Worm (Caenorhabditis elegans): ENCODE results near the gene col-94.

DNA sequence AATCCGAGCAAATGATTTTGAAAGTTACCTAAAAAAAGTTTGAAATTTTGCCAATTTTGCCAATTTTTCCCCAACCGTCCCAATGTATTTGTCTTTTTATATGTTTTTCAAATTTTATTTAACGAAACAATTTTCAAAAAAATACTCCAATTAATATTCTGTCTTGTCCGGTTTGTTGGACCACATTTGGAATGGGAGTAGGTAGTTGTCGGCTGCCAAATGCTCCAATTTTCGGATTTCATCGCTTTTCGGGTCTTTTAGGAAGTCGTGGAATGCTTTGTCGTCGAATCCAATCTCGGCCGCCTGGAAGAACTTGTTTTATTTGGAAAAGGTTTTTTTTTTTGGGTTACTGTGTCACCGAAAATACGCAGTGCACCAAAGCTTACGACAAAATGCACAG is 37.5 kb upstream of the col-94 start:
- TF ChIP-seq pha-4 (GFP tag; IDR thresholded peaks at IDR 0.05) (no peak), pha-4 (tag; optimal IDR thresholded peaks at IDR 0.05) (no peak), ztf-11 (tag; optimal IDR thresholded peaks at IDR 0.05) (no peak), vab-7 (GFP tag; IDR thresholded peaks at IDR 0.05) (no peak), skn-1 (tag; optimal IDR thresholded peaks at IDR 0.05) (no peak), snpc-1.2 (GFP tag; IDR thresholded peaks at IDR 0.05) (no peak), fkh-10 (GFP tag; optimal IDR thresholded peaks at IDR 0.05) (no peak), ceh-62 (tag; optimal IDR thresholded peaks at IDR 0.05) (no peak)
